Worm (Caenorhabditis elegans) whole organism, young adult: ENCODE data around the gene dyf-4.

ENCODE experiments used
- F33H1.4 ChIP-seq: fragments of 200-800 bp; sonication (Bioruptor generic); IDR thresholded peaks from 2 replicates; pipeline ENCODE4 v1.3.6; 2022; ENCODE audit warnings: missing genetic modification reagents, missing genetic modification characterization, missing compliant biosample characterization
- Y53F4B.3 ChIP-seq: fragments of 200-800 bp; sonication (Bioruptor generic); IDR thresholded peaks from 2 replicates; pipeline ENCODE4 v1.3.6; 2022; ENCODE audit warnings: missing genetic modification reagents, missing genetic modification characterization, missing compliant biosample characterization
- hsf-1 ChIP-seq: fragments of 200-800 bp; sonication (Bioruptor generic); IDR thresholded peaks from 2 replicates; pipeline ENCODE4 v1.3.6; 2022; ENCODE audit warnings: missing genetic modification reagents, missing genetic modification characterization, missing compliant biosample characterization
- let-526 ChIP-seq: fragments of 200-800 bp; sonication (Bioruptor generic); IDR thresholded peaks from 2 replicates; pipeline ENCODE4 v1.3.6; 2022; ENCODE audit warnings: missing genetic modification reagents, missing genetic modification characterization, missing compliant biosample characterization
- ztf-22 ChIP-seq: fragments of 200-800 bp; sonication (Bioruptor generic); optimal IDR thresholded peaks from 2 replicates; lab custom pipeline; 2018; ENCODE audit warnings: mild to moderate bottlenecking, missing genetic modification characterization, moderate library complexity, missing compliant biosample characterization

DNA sequence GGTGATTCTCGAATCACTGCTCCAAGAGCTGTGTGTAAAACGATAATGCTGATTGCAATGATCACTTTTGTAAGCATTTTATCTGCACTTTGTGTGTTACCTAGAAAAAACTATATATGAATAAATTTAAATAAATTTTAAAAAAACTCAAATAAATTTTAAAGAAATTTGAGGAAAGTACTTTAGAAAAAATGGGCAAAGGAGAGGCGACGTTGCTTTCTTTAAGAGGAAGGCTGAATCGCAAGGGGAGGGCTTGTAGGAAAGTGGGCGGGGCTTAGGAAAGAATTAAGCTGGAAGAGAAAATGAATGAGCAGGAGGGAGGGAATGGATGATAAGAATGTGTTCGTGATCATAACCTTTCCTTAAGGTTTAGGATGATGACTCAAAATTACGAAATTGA, 42.3 kb upstream of the dyf-4 start, which contains the start of gene E02A10.4:
- TF ChIP-seq let-526 (GFP tag; lab: Robert Waterston, UW) (no peak), ztf-22 (GFP tag; lab: Kevin White, UChicago) (no peak), Y53F4B.3 (GFP tag; lab: Robert Waterston, UW) (no peak), F33H1.4 (GFP tag; lab: Robert Waterston, UW) (no peak), hsf-1 (GFP tag; lab: Robert Waterston, UW) (no peak)
